Fruit fly (Drosophila melanogaster): ENCODE results near the gene CG11911.

The CG11911 gene

DNA sequence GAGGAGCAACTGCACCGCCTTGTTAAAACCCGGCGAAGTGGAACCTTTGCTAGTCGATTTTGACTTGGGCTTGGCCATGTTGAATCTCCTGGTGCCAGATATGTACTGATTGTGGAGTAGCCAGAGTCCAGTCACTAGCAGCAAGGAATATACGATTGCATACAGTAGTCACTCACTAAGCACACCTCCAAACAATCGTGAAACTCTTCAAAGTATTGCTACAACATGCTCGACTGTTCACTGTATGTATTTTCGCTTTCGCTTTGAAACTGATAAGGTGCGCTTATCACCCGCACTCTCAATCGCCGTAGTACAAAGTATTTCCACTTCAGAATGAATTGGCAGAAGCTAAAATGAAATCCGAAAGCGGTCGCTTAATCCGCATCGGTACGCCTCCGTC is 34.6 kb downstream of the CG11911 start (continued):
- TF ChIP-seq ind (GFP tag; optimal IDR thresholded peaks at IDR 0.05) (peak; percentile 78), CG32767 (GFP tag; IDR thresholded peaks at IDR 0.05) (no peak), chif (GFP tag; optimal IDR thresholded peaks at IDR 0.05) (peak; percentile 41 to 56), CG8478 (optimal IDR thresholded peaks at IDR 0.05) (no peak), gem (tag; optimal IDR thresholded peaks at IDR 0.05) (peak; percentile 51), CG5180 (GFP tag; optimal IDR thresholded peaks at IDR 0.05) (no peak), tna (GFP tag; IDR thresholded peaks at IDR 0.05; ENCODE audit: partially characterized antibody) (no peak), CG10565 (GFP tag; optimal IDR thresholded peaks at IDR 0.05) (no peak), mam (GFP tag; optimal IDR thresholded peaks at IDR 0.05) (peak; percentile 84), onecut (GFP tag; IDR thresholded peaks at IDR 0.05) (peak; percentile 70), fru (optimal IDR thresholded peaks at IDR 0.05) (no peak), CG4617 (GFP tag; optimal IDR thresholded peaks at IDR 0.05; ENCODE audit: borderline replicate concordance) (no peak), ato (GFP tag; IDR thresholded peaks at IDR 0.05; ENCODE audit: partially characterized antibody) (no peak), eve (GFP tag; optimal IDR thresholded peaks at IDR 0.05) (no peak), insv (GFP tag; optimal IDR thresholded peaks at IDR 0.05) (no peak), nerfin-1 (tag; optimal IDR thresholded peaks at IDR 0.05) (no peak), HLH3B (GFP tag; IDR thresholded peaks at IDR 0.05) (peak; percentile 61), dan (GFP tag; IDR thresholded peaks at IDR 0.05) (no peak), dimm (GFP tag; IDR thresholded peaks at IDR 0.05) (no peak), schlank (tag; optimal IDR thresholded peaks at IDR 0.05) (peak; percentile 82), org-1 (GFP tag; optimal IDR thresholded peaks at IDR 0.05) (peak; percentile 49), CG11723 (GFP tag; optimal IDR thresholded peaks at IDR 0.05) (peak; percentile 36), br (optimal IDR thresholded peaks at IDR 0.05) (no peak), CG13775 (GFP tag; optimal IDR thresholded peaks at IDR 0.05) (no peak), Antp (GFP tag; optimal IDR thresholded peaks at IDR 0.05) (peak; percentile 86), CG17328 (GFP tag; IDR thresholded peaks at IDR 0.05) (peak; percentile 61), pfk (GFP tag; optimal IDR thresholded peaks at IDR 0.05) (no peak), unc-4 (GFP tag; IDR thresholded peaks at IDR 0.05; ENCODE audit: partially characterized antibody) (no peak), dmrt99B (tag; optimal IDR thresholded peaks at IDR 0.05) (peak; percentile 65), unpg (GFP tag; optimal IDR thresholded peaks at IDR 0.05) (peak; percentile 63), nmo (GFP tag; optimal IDR thresholded peaks at IDR 0.05) (peak; percentile 15), gsb-n (tag; optimal IDR thresholded peaks at IDR 0.05) (no peak), lab (GFP tag; optimal IDR thresholded peaks at IDR 0.05) (peak; percentile 92), Sox100B (GFP tag; optimal IDR thresholded peaks at IDR 0.05) (no peak), CG12236 (GFP tag; optimal IDR thresholded peaks at IDR 0.05) (no peak), sna (GFP tag; IDR thresholded peaks at IDR 0.05; ENCODE audit: partially characterized antibody) (no peak), CHES-1-like (GFP tag; optimal IDR thresholded peaks at IDR 0.05) (peak; percentile 60), CG7963 (GFP tag; IDR thresholded peaks at IDR 0.05; ENCODE audit: partially characterized antibody) (no peak), Mad (GFP tag; optimal IDR thresholded peaks at IDR 0.05) (peak; percentile 11), CG30403 (GFP tag; optimal IDR thresholded peaks at IDR 0.05) (peak; percentile 64), twi (tag; optimal IDR thresholded peaks at IDR 0.05) (no peak), CG16815 (GFP tag; optimal IDR thresholded peaks at IDR 0.05) (no peak), Doc2 (GFP tag; IDR thresholded peaks at IDR 0.05) (no peak), CG8765 (GFP tag; IDR thresholded peaks at IDR 0.05) (no peak), tio (GFP tag; optimal IDR thresholded peaks at IDR 0.05) (no peak), CG9876 (GFP tag; optimal IDR thresholded peaks at IDR 0.05) (peak; percentile 63), slou (GFP tag; optimal IDR thresholded peaks at IDR 0.05) (no peak), gce (GFP tag; IDR thresholded peaks at IDR 0.05) (peak; percentile 11; the same call in 1 of the 3 replicates), trem (tag; optimal IDR thresholded peaks at IDR 0.05) (no peak), lov (optimal IDR thresholded peaks at IDR 0.05) (no peak), lov (GFP tag; IDR thresholded peaks at IDR 0.05) (no peak), CG9727 (GFP tag; optimal IDR thresholded peaks at IDR 0.05) (no peak), Oaz (GFP tag; IDR thresholded peaks at IDR 0.05) (no peak)
